Fruit fly (Drosophila melanogaster): ENCODE data around the gene Ge-1.

The Ge-1 gene

dm6 chr2L:11066887-11067459 is 33.7 kb downstream of the Ge-1 start, which contains the start of gene Samuel (continued):
- TF ChIP-seq exex (tag; optimal IDR thresholded peaks at IDR 0.05): peak; percentile 61
- TF ChIP-seq CG3726 (GFP tag; IDR thresholded peaks at IDR 0.05): no peak
- TF ChIP-seq Rx (GFP tag; IDR thresholded peaks at IDR 0.05): no peak
- no peak for TF ChIP-seq lov (optimal IDR thresholded peaks at IDR 0.05)
- no peak for TF ChIP-seq lov (GFP tag; IDR thresholded peaks at IDR 0.05)
- no peak for TF ChIP-seq mam (GFP tag; optimal IDR thresholded peaks at IDR 0.05)
- TF ChIP-seq CG10462 (GFP tag; optimal IDR thresholded peaks at IDR 0.05): no peak
- peak; percentile 36; the same call in 1 of the 3 replicates for TF ChIP-seq HLH4C (GFP tag; IDR thresholded peaks at IDR 0.05; ENCODE audit: partially characterized antibody)
- no peak for TF ChIP-seq pros (GFP tag; optimal IDR thresholded peaks at IDR 0.05)
- TF ChIP-seq ac (GFP tag; optimal IDR thresholded peaks at IDR 0.05): no peak
- TF ChIP-seq Sox100B (GFP tag; optimal IDR thresholded peaks at IDR 0.05): no peak
- no peak for TF ChIP-seq wdn (GFP tag; IDR thresholded peaks at IDR 0.05)
- peak; percentile 4 for TF ChIP-seq CG34376 (GFP tag; optimal IDR thresholded peaks at IDR 0.05)
- no peak for TF ChIP-seq CG30020 (tag; optimal IDR thresholded peaks at IDR 0.05)
- no peak for TF ChIP-seq stc (GFP tag; IDR thresholded peaks at IDR 0.05)
- no peak for TF ChIP-seq CG34422 (GFP tag; IDR thresholded peaks at IDR 0.05)
- no peak for TF ChIP-seq pita (GFP tag; optimal IDR thresholded peaks at IDR 0.05)
- TF ChIP-seq CG11247 (GFP tag; IDR thresholded peaks at IDR 0.05): no peak
- no peak for TF ChIP-seq psq (GFP tag; optimal IDR thresholded peaks at IDR 0.05)
- no peak for TF ChIP-seq GATAe (GFP tag; conservative IDR thresholded peaks at IDR 0.05)
- TF ChIP-seq rib (GFP tag; IDR thresholded peaks at IDR 0.05): no peak; the same call in 1 of the 2 replicates
- TF ChIP-seq tx (GFP tag; optimal IDR thresholded peaks at IDR 0.05): no peak
- TF ChIP-seq CG7372 (GFP tag; IDR thresholded peaks at IDR 0.05): no peak
- no peak for TF ChIP-seq CG17359 (tag; optimal IDR thresholded peaks at IDR 0.05)
- TF ChIP-seq BEAF-32 (GFP tag; optimal IDR thresholded peaks at IDR 0.05): no peak
- TF ChIP-seq Hmr (GFP tag; optimal IDR thresholded peaks at IDR 0.05): no peak
- no peak for TF ChIP-seq Mad (GFP tag; optimal IDR thresholded peaks at IDR 0.05)
- TF ChIP-seq insv (GFP tag; optimal IDR thresholded peaks at IDR 0.05): no peak
- no peak for TF ChIP-seq eve (GFP tag; optimal IDR thresholded peaks at IDR 0.05)
- TF ChIP-seq lab (GFP tag; optimal IDR thresholded peaks at IDR 0.05): no peak
- TF ChIP-seq CG13296 (GFP tag; optimal IDR thresholded peaks at IDR 0.05): no peak
- TF ChIP-seq CG4404 (GFP tag; IDR thresholded peaks at IDR 0.05): no peak
- no peak for TF ChIP-seq CG10543 (GFP tag; optimal IDR thresholded peaks at IDR 0.05)
- TF ChIP-seq Med (GFP tag): peak; percentile 72
- TF ChIP-seq CoRest (tag; optimal IDR thresholded peaks at IDR 0.05): no peak
- no peak for TF ChIP-seq Rfx (GFP tag; IDR thresholded peaks at IDR 0.05)
- TF ChIP-seq Meics (GFP tag; optimal IDR thresholded peaks at IDR 0.05): peak; percentile 9
- no peak for TF ChIP-seq CG9215 (GFP tag; IDR thresholded peaks at IDR 0.05)
- no peak for TF ChIP-seq CG18764 (GFP tag; optimal IDR thresholded peaks at IDR 0.05)
- TF ChIP-seq CG12155 (GFP tag; optimal IDR thresholded peaks at IDR 0.05): no peak
- TF ChIP-seq ab (GFP tag; optimal IDR thresholded peaks at IDR 0.05): no peak
- TF ChIP-seq gro (GFP tag; optimal IDR thresholded peaks at IDR 0.05): peak; percentile 7
- no peak for TF ChIP-seq kni (GFP tag; optimal IDR thresholded peaks at IDR 0.05)
- peak; percentile 21 for TF ChIP-seq ftz-f1 (GFP tag; optimal IDR thresholded peaks at IDR 0.05)
- no peak for TF ChIP-seq CG14014 (GFP tag; IDR thresholded peaks at IDR 0.05)
- no peak for TF ChIP-seq Aef1 (GFP tag; IDR thresholded peaks at IDR 0.05)
- no peak for TF ChIP-seq dati (GFP tag; IDR thresholded peaks at IDR 0.05)
- no peak for TF ChIP-seq E2f2 (GFP tag; IDR thresholded peaks at IDR 0.05)
- TF ChIP-seq CG42726 (GFP tag; IDR thresholded peaks at IDR 0.05; ENCODE audit: partially characterized antibody): no peak
- no peak for TF ChIP-seq esg (GFP tag; conservative IDR thresholded peaks at IDR 0.05)
- no peak for TF ChIP-seq Doc2 (GFP tag; IDR thresholded peaks at IDR 0.05)
- TF ChIP-seq mirr (GFP tag; optimal IDR thresholded peaks at IDR 0.05): no peak

All from whole organism, embryonic.